Fruit fly (Drosophila melanogaster): Measurements from ENCODE around the gene Cnot4.

dm6 chr2L:10362408-10363067 is 34.0 kb upstream of the Cnot4 start, which contains the start of the genes Cand1 and pim:
- no peak for TF ChIP-seq CG4318 (GFP tag; optimal IDR thresholded peaks at IDR 0.05)
- no peak for TF ChIP-seq CG10631 (GFP tag; optimal IDR thresholded peaks at IDR 0.05)

Data from whole organism, prepupa.